Worm (Caenorhabditis elegans) whole organism, young adult: ENCODE measurements around the gene W01A11.7.

Experiments used
- B0019.2 ChIP-seq: fragments of 200-800 bp; sonication (Bioruptor generic); conservative IDR thresholded peaks from 2 replicates; pipeline ENCODE4 v1.3.6; 2022; ENCODE audit warnings: missing genetic modification reagents, missing genetic modification characterization, missing compliant biosample characterization
- C17E4.6 ChIP-seq: fragments of 200-800 bp; sonication (Bioruptor generic); IDR thresholded peaks from 2 replicates; pipeline ENCODE4 v1.3.6; 2022; ENCODE audit warnings: missing genetic modification reagents, missing genetic modification characterization, missing compliant biosample characterization
- D2030.7 ChIP-seq: fragments of 200-800 bp; sonication (Bioruptor generic); IDR thresholded peaks from 2 replicates; pipeline ENCODE4 v1.3.6; 2022; ENCODE audit warnings: missing genetic modification reagents, missing genetic modification characterization, missing compliant biosample characterization
- F39B2.1 ChIP-seq: fragments of 200-800 bp; sonication (Bioruptor generic); IDR thresholded peaks from 2 replicates; pipeline ENCODE4 v1.3.6; 2022; ENCODE audit warnings: missing genetic modification reagents, missing genetic modification characterization, missing compliant biosample characterization
- F49E8.2 ChIP-seq: sonication (generic microtip); optimal IDR thresholded peaks from 3 replicates; lab custom pipeline; 2017; ENCODE audit warnings: missing genetic modification characterization, mild to moderate bottlenecking, missing compliant biosample characterization, antibody characterized with exemption, moderate library complexity; ENCODE audit not compliant: insufficient read depth
- F57C9.4 ChIP-seq: sonication (generic microtip); optimal IDR thresholded peaks from 2 replicates; lab custom pipeline; 2017; ENCODE audit warnings: mild to moderate bottlenecking, missing genetic modification characterization, missing compliant biosample characterization
- K11D2.4 ChIP-seq: fragments of 200-800 bp; sonication (Bioruptor generic); IDR thresholded peaks from 2 replicates; pipeline ENCODE4 v1.3.6; 2022; ENCODE audit warnings: missing genetic modification reagents, missing genetic modification characterization, missing compliant biosample characterization
- Y95B8A.8 ChIP-seq: fragments of 200-800 bp; sonication (Bioruptor generic); IDR thresholded peaks from 2 replicates; pipeline ENCODE4 v1.3.6; 2022; ENCODE audit warnings: missing genetic modification reagents, missing genetic modification characterization, missing compliant biosample characterization
- ZK185.1 ChIP-seq: sonication (generic microtip); optimal IDR thresholded peaks from 2 replicates; lab custom pipeline; 2016; ENCODE audit warnings: mild to moderate bottlenecking, missing genetic modification characterization, missing compliant biosample characterization; ENCODE audit not compliant: poor library complexity, severe bottlenecking
- atf-7 ChIP-seq: sonication (generic microtip); optimal IDR thresholded peaks from 2 replicates; lab custom pipeline; 2017; ENCODE audit warnings: mild to moderate bottlenecking, missing genetic modification characterization, missing compliant biosample characterization
- attf-6 ChIP-seq: fragments of 200-800 bp; sonication (Bioruptor generic); IDR thresholded peaks from 2 replicates; pipeline ENCODE4 v1.3.6; 2022; ENCODE audit warnings: missing genetic modification reagents, missing genetic modification characterization, missing compliant biosample characterization
- ccch-3 ChIP-seq: fragments of 200-800 bp; sonication (Bioruptor generic); optimal IDR thresholded peaks from 2 replicates; lab custom pipeline; 2018; ENCODE audit warnings: mild to moderate bottlenecking, missing genetic modification characterization, missing compliant biosample characterization
- cebp-1 ChIP-seq, 2 experiments: fragments of 200-800 bp in 1 of 2; sonication (Bioruptor generic) in 1 of 2; sonication (generic microtip) in 1 of 2; IDR thresholded peaks in 1 of 2; optimal IDR thresholded peaks in 1 of 2; 2 replicates each; pipeline versions ENCODE4 v1.3.6 to Lab custom; 2017 to 2022; ENCODE audit warnings: missing compliant biosample characterization in 2 of 2, missing genetic modification characterization in 2 of 2, mild to moderate bottlenecking in 1 of 2, missing genetic modification reagents in 1 of 2, moderate library complexity in 1 of 2
- cebp-2 ChIP-seq: fragments of 200-800 bp; sonication (Bioruptor generic); IDR thresholded peaks from 2 replicates; pipeline ENCODE4 v1.3.6; 2022; ENCODE audit warnings: missing genetic modification characterization, missing compliant biosample characterization
- ceh-27 ChIP-seq: fragments of 200-800 bp; sonication (Bioruptor generic); optimal IDR thresholded peaks from 2 replicates; lab custom pipeline; 2018; ENCODE audit warnings: mild to moderate bottlenecking, missing genetic modification characterization, moderate library complexity, missing compliant biosample characterization
- ceh-40 ChIP-seq: fragments of 200-800 bp; sonication (Bioruptor generic); IDR thresholded peaks from 2 replicates; pipeline ENCODE4 v1.3.6; 2022; ENCODE audit warnings: missing genetic modification characterization, missing compliant biosample characterization
- ceh-58 ChIP-seq: fragments of 200-800 bp; sonication (Bioruptor generic); IDR thresholded peaks from 2 replicates; pipeline ENCODE4 v1.3.6; 2022; ENCODE audit warnings: missing genetic modification characterization, missing compliant biosample characterization
- dox-1 ChIP-seq: fragments of 200-800 bp; sonication (Bioruptor generic); IDR thresholded peaks from 2 replicates; pipeline ENCODE4 v1.3.6; 2022; ENCODE audit warnings: missing genetic modification reagents, missing genetic modification characterization, missing compliant biosample characterization
- dpff-1 ChIP-seq: sonication (generic microtip); optimal IDR thresholded peaks from 2 replicates; lab custom pipeline; 2017; ENCODE audit warnings: mild to moderate bottlenecking, missing genetic modification characterization, missing compliant biosample characterization
- dpl-1 ChIP-seq: fragments of 150-350 bp; optimal IDR thresholded peaks from 2 replicates; lab custom pipeline; 2014; ENCODE audit warnings: missing biosample characterization, missing genetic modification reagents, missing genetic modification characterization
- ekl-4 ChIP-seq: fragments of 200-800 bp; sonication (Bioruptor generic); IDR thresholded peaks from 2 replicates; pipeline ENCODE4 v1.3.6; 2022; ENCODE audit warnings: missing genetic modification reagents, missing genetic modification characterization, missing compliant biosample characterization
- fkh-3 ChIP-seq: sonication (generic microtip); optimal IDR thresholded peaks from 2 replicates; lab custom pipeline; 2016; ENCODE audit warnings: mild to moderate bottlenecking, missing genetic modification characterization, missing compliant biosample characterization
- hlh-12 ChIP-seq: sonication (generic microtip); optimal IDR thresholded peaks from 2 replicates; lab custom pipeline; 2016; ENCODE audit warnings: missing genetic modification characterization, missing compliant biosample characterization
- hlh-26 ChIP-seq: fragments of 200-800 bp; sonication (Bioruptor generic); conservative IDR thresholded peaks from 2 replicates; pipeline ENCODE4 v1.3.6; 2022; ENCODE audit warnings: missing genetic modification reagents, missing genetic modification characterization, missing compliant biosample characterization
- hmg-1.2 ChIP-seq: fragments of 200-800 bp; sonication (Bioruptor generic); IDR thresholded peaks from 2 replicates; pipeline ENCODE4 v1.3.6; 2022; ENCODE audit warnings: missing genetic modification reagents, missing genetic modification characterization, missing compliant biosample characterization
- hrde-1 ChIP-seq: sonication (generic microtip); optimal IDR thresholded peaks from 2 replicates; lab custom pipeline; 2016; ENCODE audit warnings: missing genetic modification characterization, mild to moderate bottlenecking, missing compliant biosample characterization, moderate library complexity, missing genotype, missing genetic modification reagents, borderline replicate concordance
- hsf-1 ChIP-seq: fragments of 200-800 bp; sonication (Bioruptor generic); IDR thresholded peaks from 2 replicates; pipeline ENCODE4 v1.3.6; 2022; ENCODE audit warnings: missing genetic modification reagents, missing genetic modification characterization, missing compliant biosample characterization
- lin-40 ChIP-seq: sonication (generic microtip); optimal IDR thresholded peaks from 2 replicates; lab custom pipeline; 2016; ENCODE audit warnings: missing genetic modification characterization, mild to moderate bottlenecking, missing compliant biosample characterization, missing genotype, missing genetic modification reagents
- lin-54 ChIP-seq: fragments of 200-800 bp; sonication (Bioruptor generic); optimal IDR thresholded peaks from 2 replicates; lab custom pipeline; 2018; ENCODE audit warnings: mild to moderate bottlenecking, missing genetic modification characterization, missing compliant biosample characterization
- lir-1 ChIP-seq: fragments of 200-800 bp; sonication (Bioruptor generic); conservative IDR thresholded peaks from 2 replicates; pipeline ENCODE4 v1.3.6; 2022; ENCODE audit warnings: missing genetic modification reagents, missing genetic modification characterization, missing compliant biosample characterization
- lsl-1 ChIP-seq: fragments of 200-800 bp; sonication (Bioruptor generic); optimal IDR thresholded peaks from 2 replicates; lab custom pipeline; 2018; ENCODE audit warnings: mild to moderate bottlenecking, missing genetic modification characterization, moderate library complexity, missing compliant biosample characterization
- madf-10 ChIP-seq: sonication (generic microtip); optimal IDR thresholded peaks from 2 replicates; lab custom pipeline; 2016; ENCODE audit warnings: mild to moderate bottlenecking, missing genetic modification characterization, missing compliant biosample characterization
- madf-3 ChIP-seq: fragments of 200-800 bp; sonication (Bioruptor generic); IDR thresholded peaks from 2 replicates; pipeline ENCODE4 v1.3.6; 2022; ENCODE audit warnings: missing genetic modification reagents, missing genetic modification characterization, missing compliant biosample characterization
- madf-6 ChIP-seq: fragments of 200-800 bp; sonication (Bioruptor generic); IDR thresholded peaks from 2 replicates; pipeline ENCODE4 v1.3.6; 2022; ENCODE audit warnings: missing genetic modification reagents, missing genetic modification characterization, missing compliant biosample characterization
- madf-8 ChIP-seq: fragments of 200-800 bp; sonication (Bioruptor generic); conservative IDR thresholded peaks from 2 replicates; pipeline ENCODE4 v1.3.6; 2022; ENCODE audit warnings: missing genetic modification reagents, missing genetic modification characterization, missing compliant biosample characterization
- mxl-1 ChIP-seq: sonication (generic microtip); optimal IDR thresholded peaks from 2 replicates; lab custom pipeline; 2016; ENCODE audit warnings: missing genetic modification characterization, missing compliant biosample characterization
- nfyb-1 ChIP-seq: fragments of 200-800 bp; sonication (Bioruptor generic); IDR thresholded peaks from 2 replicates; pipeline ENCODE4 v1.3.6; 2022; ENCODE audit warnings: missing genetic modification reagents, missing genetic modification characterization, missing compliant biosample characterization
- nhr-80 ChIP-seq: sonication (generic microtip); optimal IDR thresholded peaks from 2 replicates; lab custom pipeline; 2016; ENCODE audit warnings: missing genetic modification characterization, missing compliant biosample characterization
- pbrm-1 ChIP-seq: fragments of 200-800 bp; sonication (Bioruptor generic); IDR thresholded peaks from 2 replicates; pipeline ENCODE4 v1.3.6; 2022; ENCODE audit warnings: missing genetic modification reagents, missing genetic modification characterization, missing compliant biosample characterization
- rec-8 ChIP-seq, 2 experiments: sonication (generic microtip); optimal IDR thresholded peaks; 2 replicates each; lab custom pipeline; 2016; ENCODE audit warnings: mild to moderate bottlenecking in 2 of 2, missing genetic modification characterization in 2 of 2, missing genetic modification reagents in 2 of 2, missing genotype in 2 of 2, missing biosample characterization in 1 of 2, missing compliant biosample characterization in 1 of 2, moderate library complexity in 1 of 2
- tbp1 ChIP-seq: fragments of 200-800 bp; sonication (Bioruptor generic); optimal IDR thresholded peaks from 2 replicates; lab custom pipeline; 2018; ENCODE audit warnings: mild to moderate bottlenecking, missing genetic modification characterization, missing compliant biosample characterization
- unc-62 ChIP-seq: fragments of 150-350 bp; optimal IDR thresholded peaks from 2 replicates; lab custom pipeline; 2014; ENCODE audit warnings: missing biosample characterization, missing genetic modification reagents, missing genetic modification characterization
- ztf-18 ChIP-seq: sonication (generic microtip); optimal IDR thresholded peaks from 2 replicates; lab custom pipeline; 2016; ENCODE audit warnings: missing genotype, mild to moderate bottlenecking, missing genetic modification characterization, missing compliant biosample characterization
- ztf-22 ChIP-seq: fragments of 200-800 bp; sonication (Bioruptor generic); optimal IDR thresholded peaks from 2 replicates; lab custom pipeline; 2018; ENCODE audit warnings: mild to moderate bottlenecking, missing genetic modification characterization, moderate library complexity, missing compliant biosample characterization
- ztf-25 ChIP-seq: fragments of 200-800 bp; sonication (Bioruptor generic); IDR thresholded peaks from 2 replicates; pipeline ENCODE4 v1.3.6; 2022; ENCODE audit warnings: missing genetic modification reagents, missing genetic modification characterization, missing compliant biosample characterization
- ztf-26 ChIP-seq: sonication (generic microtip); optimal IDR thresholded peaks from 2 replicates; lab custom pipeline; 2017; ENCODE audit warnings: missing genetic modification characterization, missing compliant biosample characterization
- ztf-3 ChIP-seq: fragments of 200-800 bp; sonication (Bioruptor generic); optimal IDR thresholded peaks from 2 replicates; lab custom pipeline; 2018; ENCODE audit warnings: mild to moderate bottlenecking, missing genetic modification characterization, missing compliant biosample characterization

W01A11.7 gene

ce11 chrV:6488849-6489248 lies 16.3 kb downstream of the W01A11.7 start, which contains the start of gene lec-10:
Gene lec-10, minus strand, starts transcription at chrV:6489120.
- TF ChIP-seq dox-1 (GFP tag; lab: Robert Waterston, UW) = 0 out of 2 replicates have a peak, but pooled peaks have one; percentile 4
- peak; percentile 60; the same call in 1 of the 2 replicates for TF ChIP-seq hsf-1 (GFP tag; lab: Robert Waterston, UW)
- TF ChIP-seq pbrm-1 = no peak
- TF ChIP-seq atf-7 (tag; lab: Kevin White, UChicago) = peak; percentile 55
- no peak for TF ChIP-seq F49E8.2 (tag; lab: Kevin White, UChicago)
- peak; percentile 84 for TF ChIP-seq nhr-80
- no peak for TF ChIP-seq attf-6 (GFP tag; lab: Robert Waterston, UW)
- no peak for TF ChIP-seq lin-40 (tag; lab: Kevin White, UChicago)

ce11 chrV:6487878-6488277 lies 17.3 kb downstream of the W01A11.7 start:
- TF ChIP-seq C17E4.6 = no peak
- no peak for TF ChIP-seq ccch-3 (GFP tag; lab: Kevin White, UChicago)
- no peak for TF ChIP-seq dpff-1 (tag; lab: Kevin White, UChicago)
- no peak for TF ChIP-seq hlh-12
- TF ChIP-seq ztf-3 = no peak
- TF ChIP-seq tbp1 (GFP tag; lab: Kevin White, UChicago) = no peak
- TF ChIP-seq F39B2.1 (GFP tag; lab: Robert Waterston, UW) = no peak
- TF ChIP-seq cebp-1 (GFP tag; IDR thresholded peaks at IDR 0.05; lab: Robert Waterston, UW) = no peak
- no peak for TF ChIP-seq cebp-1 (tag; optimal IDR thresholded peaks at IDR 0.05; lab: Kevin White, UChicago)
- no peak for TF ChIP-seq madf-8 (GFP tag; lab: Robert Waterston, UW)
- TF ChIP-seq F57C9.4 (tag; lab: Kevin White, UChicago) = no peak
- TF ChIP-seq madf-10 = peak; percentile 14
- no peak for TF ChIP-seq ekl-4 (GFP tag; lab: Robert Waterston, UW)
- TF ChIP-seq ceh-58 (GFP tag; lab: Robert Waterston, UW) = no peak
- TF ChIP-seq K11D2.4 (GFP tag; lab: Robert Waterston, UW) = no peak
- no peak for TF ChIP-seq unc-62 (GFP tag; lab: Kevin White, UChicago)
- TF ChIP-seq ZK185.1 (tag; lab: Kevin White, UChicago) = no peak
- no peak for TF ChIP-seq rec-8 (tag; optimal IDR thresholded peaks at IDR 0.05; lab: Kevin White, UChicago)
- TF ChIP-seq ztf-18 = no peak
- TF ChIP-seq cebp-2 (GFP tag; lab: Robert Waterston, UW) = 0 out of 2 replicates have a peak, but pooled peaks have one; percentile 30
- no peak for TF ChIP-seq hmg-1.2 (GFP tag; lab: Robert Waterston, UW)
- TF ChIP-seq lsl-1 (GFP tag; lab: Kevin White, UChicago) = no peak
- no peak for TF ChIP-seq ceh-27
- no peak for TF ChIP-seq lin-54
- no peak for TF ChIP-seq hrde-1 (tag; lab: Kevin White, UChicago)
- no peak for TF ChIP-seq madf-3 (GFP tag; lab: Robert Waterston, UW)
- no peak for TF ChIP-seq ztf-26 (tag; lab: Kevin White, UChicago)
- no peak for TF ChIP-seq lir-1
- peak; percentile 6 for TF ChIP-seq nhr-80
- no peak for TF ChIP-seq hlh-26 (GFP tag; lab: Robert Waterston, UW)
- no peak for TF ChIP-seq mxl-1 (tag; lab: Kevin White, UChicago)
- TF ChIP-seq ztf-25 = no peak
- TF ChIP-seq D2030.7 (GFP tag; lab: Robert Waterston, UW) = no peak
- TF ChIP-seq fkh-3 (tag; lab: Kevin White, UChicago) = no peak
- no peak for TF ChIP-seq dpl-1
- TF ChIP-seq Y95B8A.8 = no peak
- no peak for TF ChIP-seq ztf-22 (GFP tag; lab: Kevin White, UChicago)
- no peak for TF ChIP-seq madf-6
- TF ChIP-seq B0019.2 (GFP tag; lab: Robert Waterston, UW) = no peak
- TF ChIP-seq ceh-40 (GFP tag; lab: Robert Waterston, UW) = no peak
- 0 out of 2 replicates have a peak, but pooled peaks have one; percentile 32 for TF ChIP-seq nfyb-1
